Worm (Caenorhabditis elegans): ENCODE data around the gene Y67D8B.3.

ce11 chrIV:3251551-3251950 is 49.5 kb upstream of the Y67D8B.3 start:
- TF ChIP-seq ceh-22 (tag; optimal IDR thresholded peaks at IDR 0.05): no peak
- TF ChIP-seq ceh-24 (tag; optimal IDR thresholded peaks at IDR 0.05): no peak
- TF ChIP-seq C08G9.2 (tag; optimal IDR thresholded peaks at IDR 0.05): no peak

Measured in whole organism, late embryonic.